Fruit fly (Drosophila melanogaster): ENCODE data around the gene CG44014.

The CG44014 gene

DNA sequence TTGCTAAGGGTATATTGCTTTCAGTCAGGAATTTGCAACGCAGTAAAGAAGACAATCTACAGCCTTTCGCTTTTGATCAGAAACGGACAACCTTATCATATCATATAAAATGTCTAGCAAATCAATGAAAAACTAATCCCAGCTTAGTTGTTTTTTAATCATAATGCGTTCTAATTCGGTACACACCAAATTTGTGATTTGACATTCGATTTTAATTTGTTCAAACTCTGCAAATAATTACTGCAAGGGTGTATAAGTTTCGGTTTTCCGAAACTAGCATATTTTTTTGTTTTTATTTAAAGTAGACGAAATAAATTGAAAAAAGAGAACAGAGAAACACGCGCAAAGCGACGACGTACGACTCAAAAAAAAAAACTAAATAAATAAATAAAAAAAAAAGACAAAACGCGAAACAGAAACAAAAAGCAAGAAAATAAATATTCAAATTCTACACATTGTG lies 35.9 kb downstream of the CG44014 start (continued):
- TF ChIP-seq maf-S (GFP tag; optimal IDR thresholded peaks at IDR 0.05): peak; percentile 3
- peak; percentile 19 for TF ChIP-seq CG10274 (GFP tag; optimal IDR thresholded peaks at IDR 0.05)
- peak; percentile 8 for TF ChIP-seq shn (GFP tag; optimal IDR thresholded peaks at IDR 0.05)
- TF ChIP-seq Aef1 (GFP tag; IDR thresholded peaks at IDR 0.05): peak; percentile 31; the same call in 2 of the 3 replicates
- TF ChIP-seq Abd-B (GFP tag; optimal IDR thresholded peaks at IDR 0.05): peak; percentile 28
- TF ChIP-seq CG14014 (GFP tag; IDR thresholded peaks at IDR 0.05): peak; percentile 45; the same call in 1 of the 2 replicates
- TF ChIP-seq CG9932 (GFP tag; IDR thresholded peaks at IDR 0.05): peak; percentile 70
- no peak for TF ChIP-seq CG33213 (GFP tag; optimal IDR thresholded peaks at IDR 0.05)
- TF ChIP-seq CG2678 (tag; optimal IDR thresholded peaks at IDR 0.05): peak; percentile 77
- peak; percentile 61; the same call in 2 of the 3 replicates for TF ChIP-seq Dbx (GFP tag; IDR thresholded peaks at IDR 0.05)
- no peak for TF ChIP-seq yki (optimal IDR thresholded peaks at IDR 0.05)
- TF ChIP-seq Max (GFP tag; optimal IDR thresholded peaks at IDR 0.05): peak; percentile 26
- no peak for TF ChIP-seq ac (GFP tag; optimal IDR thresholded peaks at IDR 0.05)
- TF ChIP-seq sob (GFP tag; IDR thresholded peaks at IDR 0.05): peak; percentile 47; the same call in 1 of the 2 replicates
- peak; percentile 48 for TF ChIP-seq phol (tag; optimal IDR thresholded peaks at IDR 0.05)
- TF ChIP-seq Rfx (GFP tag; IDR thresholded peaks at IDR 0.05): peak; percentile 76
- peak; percentile 66 for TF ChIP-seq slbo (GFP tag; IDR thresholded peaks at IDR 0.05)
- TF ChIP-seq Hr78 (GFP tag; optimal IDR thresholded peaks at IDR 0.05): no peak
- peak; percentile 73; the same call in 1 of the 2 replicates for TF ChIP-seq lmd (GFP tag; IDR thresholded peaks at IDR 0.05)
- peak; percentile 9 for TF ChIP-seq CG16815 (GFP tag; optimal IDR thresholded peaks at IDR 0.05)
- TF ChIP-seq HLH54F (GFP tag; optimal IDR thresholded peaks at IDR 0.05): peak; percentile 56
- peak; percentile 62; the same call in 2 of the 3 replicates for TF ChIP-seq row (GFP tag; IDR thresholded peaks at IDR 0.05)
- peak; percentile 73 for TF ChIP-seq CG3281 (GFP tag; optimal IDR thresholded peaks at IDR 0.05)
- peak; percentile 43 for TF ChIP-seq caup (GFP tag; optimal IDR thresholded peaks at IDR 0.05; ENCODE audit: severe bottlenecking)
- TF ChIP-seq CG11560 (tag; IDR thresholded peaks at IDR 0.05): 0 out of 3 replicates have a peak, but pooled peaks have one; percentile 9
- TF ChIP-seq Oaz (GFP tag; IDR thresholded peaks at IDR 0.05): peak; percentile 49; the same call in 1 of the 2 replicates
- 0 out of 2 replicates have a peak, but pooled peaks have one; percentile 10 for TF ChIP-seq E2f1 (GFP tag; IDR thresholded peaks at IDR 0.05)
- peak; percentile 9 for TF ChIP-seq CG10654 (GFP tag; optimal IDR thresholded peaks at IDR 0.05)
- TF ChIP-seq CG15514 (GFP tag; optimal IDR thresholded peaks at IDR 0.05): peak; percentile 21
- no peak for TF ChIP-seq CG1647 (GFP tag; optimal IDR thresholded peaks at IDR 0.05)
- TF ChIP-seq Atf6 (GFP tag; IDR thresholded peaks at IDR 0.05): peak; percentile 74
- TF ChIP-seq sqz (GFP tag; optimal IDR thresholded peaks at IDR 0.05): peak; percentile 6
- TF ChIP-seq D19A (tag; optimal IDR thresholded peaks at IDR 0.05): peak; percentile 93
- TF ChIP-seq CG7357 (GFP tag; IDR thresholded peaks at IDR 0.05): 0 out of 3 replicates have a peak, but pooled peaks have one; percentile 47
- peak; percentile 46 for TF ChIP-seq PHDP (tag; optimal IDR thresholded peaks at IDR 0.05)
- TF ChIP-seq CG10565 (GFP tag; optimal IDR thresholded peaks at IDR 0.05): no peak
- TF ChIP-seq Lpt (GFP tag; optimal IDR thresholded peaks at IDR 0.05): no peak
- peak; percentile 28 for TF ChIP-seq Blimp-1 (GFP tag; optimal IDR thresholded peaks at IDR 0.05)
- peak; percentile 46 for TF ChIP-seq Sox100B (GFP tag; optimal IDR thresholded peaks at IDR 0.05)
- TF ChIP-seq gro (GFP tag; optimal IDR thresholded peaks at IDR 0.05): peak; percentile 42
- peak; percentile 59 for TF ChIP-seq CG2712 (tag; optimal IDR thresholded peaks at IDR 0.05)
- TF ChIP-seq gsb (GFP tag; IDR thresholded peaks at IDR 0.05): 0 out of 2 replicates have a peak, but pooled peaks have one; percentile 28
- TF ChIP-seq sens (GFP tag): peak; percentile 86
- TF ChIP-seq usp (GFP tag; optimal IDR thresholded peaks at IDR 0.05): no peak
- TF ChIP-seq NK7.1 (GFP tag; optimal IDR thresholded peaks at IDR 0.05): peak; percentile 8
- peak in 1 of 2 experiments; percentile 46 for TF ChIP-seq Pdp1 (GFP tag; optimal IDR thresholded peaks at IDR 0.05)
- no peak for TF ChIP-seq CG4707 (GFP tag; optimal IDR thresholded peaks at IDR 0.05)
- peak; percentile 19; the same call in 1 of the 4 replicates for TF ChIP-seq Gug (GFP tag; IDR thresholded peaks at IDR 0.05)
- TF ChIP-seq CG16813 (GFP tag; IDR thresholded peaks at IDR 0.05; ENCODE audit: partially characterized antibody): no peak
- peak; percentile 65 for TF ChIP-seq lilli (GFP tag; optimal IDR thresholded peaks at IDR 0.05)

Data from whole organism, embryonic.